Fruit fly (Drosophila melanogaster) whole organism: Measurements from ENCODE around the gene CAH4.

ENCODE experiments used
- CG8478 ChIP-seq: fragments of >200 bp; optimal IDR thresholded peaks from 2 replicates; lab custom pipeline; 2018; ENCODE audit warnings: inconsistent platforms
- Dll ChIP-seq: fragments of >200 bp; optimal IDR thresholded peaks from 2 replicates; lab custom pipeline; 2017
- pan ChIP-seq: fragments of >200 bp; optimal IDR thresholded peaks from 2 replicates; lab custom pipeline; 2017
- psq ChIP-seq: fragments of >200 bp; optimal IDR thresholded peaks from 2 replicates; lab custom pipeline; 2017

- TF ChIP-seq CG8478 (lab: Kevin White, UChicago): no peak
- TF ChIP-seq psq (lab: Kevin White, UChicago): no peak
- no peak for TF ChIP-seq Dll (lab: Kevin White, UChicago)
- TF ChIP-seq pan: no peak
Measured at dm6 chr3R:24841063-24841462, 16.3 kb downstream of the CAH4 start, which contains the start of gene CG33658.
